Fruit fly (Drosophila melanogaster) whole organism, embryonic: ENCODE measurements around the gene CG5516.

Experiments
- Aef1 ChIP-seq: fragments of 200-800 bp; sonication (Bioruptor generic); IDR thresholded peaks from 3 replicates; pipeline ENCODE4 v1.3.6; 2022; ENCODE audit warnings: missing biosample characterization, missing genetic modification characterization
- Atf-2 ChIP-seq: fragments of 200-800 bp; sonication (Bioruptor generic); optimal IDR thresholded peaks from 2 replicates; lab custom pipeline; 2016; ENCODE audit warnings: missing biosample characterization, missing genetic modification characterization
- CG10321 ChIP-seq: fragments of 200-800 bp; sonication (Bioruptor generic); IDR thresholded peaks from 2 replicates; pipeline ENCODE4 v1.3.6; 2022; ENCODE audit warnings: missing biosample characterization, missing genetic modification characterization
- CG10543 ChIP-seq: fragments of 200-800 bp; sonication (Bioruptor generic); optimal IDR thresholded peaks from 3 replicates; lab custom pipeline; 2017; ENCODE audit warnings: missing biosample characterization, mild to moderate bottlenecking, missing genetic modification characterization, moderate library complexity
- CG11085 ChIP-seq: fragments of 200-800 bp; sonication (Bioruptor generic); IDR thresholded peaks from 2 replicates; pipeline ENCODE4 v1.3.6; 2022; ENCODE audit warnings: missing biosample characterization, missing genetic modification characterization
- CG11247 ChIP-seq: fragments of 200-800 bp; sonication (Bioruptor generic); IDR thresholded peaks from 2 replicates; pipeline ENCODE4 v1.3.6; 2022; ENCODE audit warnings: missing biosample characterization, missing genetic modification characterization
- CG13775 ChIP-seq: fragments of 200-800 bp; sonication (Bioruptor generic); optimal IDR thresholded peaks from 3 replicates; lab custom pipeline; 2017; ENCODE audit warnings: missing biosample characterization, mild to moderate bottlenecking, missing genetic modification characterization
- CG15073 ChIP-seq: fragments of 200-800 bp; sonication (Bioruptor generic); optimal IDR thresholded peaks from 2 replicates; lab custom pipeline; 2016; ENCODE audit warnings: missing biosample characterization, missing genetic modification characterization
- CG18764 ChIP-seq: fragments of 200-800 bp; sonication (Bioruptor generic); optimal IDR thresholded peaks from 3 replicates; lab custom pipeline; 2016; ENCODE audit warnings: missing biosample characterization, missing genetic modification characterization
- CG31224 ChIP-seq: fragments of 200-800 bp; sonication (Bioruptor generic); IDR thresholded peaks from 2 replicates; pipeline ENCODE4 v1.3.6; 2022; ENCODE audit warnings: missing biosample characterization, missing genetic modification characterization
- CG31365 ChIP-seq: fragments of 200-800 bp; sonication (Bioruptor generic); optimal IDR thresholded peaks from 2 replicates; lab custom pipeline; 2018; ENCODE audit warnings: missing biosample characterization, mild to moderate bottlenecking, missing genetic modification characterization
- CG32532 ChIP-seq: fragments of 200-800 bp; sonication (Bioruptor generic); IDR thresholded peaks from 2 replicates; pipeline ENCODE4 v1.3.6; 2022; ENCODE audit warnings: missing biosample characterization, missing genetic modification characterization
- CG3281 ChIP-seq: fragments of 200-800 bp; sonication (Bioruptor generic); optimal IDR thresholded peaks from 3 replicates; lab custom pipeline; 2017; ENCODE audit warnings: missing biosample characterization, mild to moderate bottlenecking, missing genetic modification characterization
- CG34224 ChIP-seq: fragments of 200-800 bp; sonication (Bioruptor generic); IDR thresholded peaks from 3 replicates; pipeline ENCODE4 v1.3.6; 2022; ENCODE audit warnings: missing biosample characterization, missing genetic modification characterization; ENCODE audit not compliant: partially characterized antibody
- CG34376 ChIP-seq: fragments of 200-800 bp; sonication (Bioruptor generic); optimal IDR thresholded peaks from 2 replicates; lab custom pipeline; 2018; ENCODE audit warnings: missing biosample characterization, mild to moderate bottlenecking, missing genetic modification characterization
- CG3995 ChIP-seq: fragments of 200-800 bp; sonication (Bioruptor generic); optimal IDR thresholded peaks from 3 replicates; lab custom pipeline; 2016; ENCODE audit warnings: missing biosample characterization, missing genetic modification characterization
- CG43689 ChIP-seq: fragments of 200-800 bp; sonication (Bioruptor generic); IDR thresholded peaks from 2 replicates; pipeline ENCODE4 v1.3.6; 2022; ENCODE audit warnings: missing biosample characterization, missing genetic modification characterization
- CG5180 ChIP-seq: fragments of 200-800 bp; sonication (Bioruptor generic); optimal IDR thresholded peaks from 3 replicates; lab custom pipeline; 2017; ENCODE audit warnings: missing biosample characterization, missing genetic modification characterization, mild to moderate bottlenecking, moderate library complexity, missing genetic modification reagents
- CG7271 ChIP-seq: fragments of 200-800 bp; sonication (Bioruptor generic); optimal IDR thresholded peaks from 2 replicates; lab custom pipeline; 2018; ENCODE audit warnings: missing biosample characterization, mild to moderate bottlenecking, missing genetic modification characterization, moderate library complexity
- CG8281 ChIP-seq: fragments of 200-800 bp; sonication (Bioruptor generic); optimal IDR thresholded peaks from 2 replicates; lab custom pipeline; 2018; ENCODE audit warnings: missing biosample characterization, mild to moderate bottlenecking, missing genetic modification characterization, moderate library complexity
- CkIIα-i1 ChIP-seq: fragments of 200-800 bp; sonication (Bioruptor generic); IDR thresholded peaks from 2 replicates; pipeline ENCODE4 v1.3.6; 2022; ENCODE audit warnings: missing biosample characterization, missing genetic modification characterization
- D ChIP-seq, 2 experiments: fragments of 200-800 bp in 1 of 2; fragments of >200 bp in 1 of 2; sonication (Bioruptor generic) in 1 of 2; optimal IDR thresholded peaks; 2 replicates in 1 of 2; 3 replicates in 1 of 2; lab custom pipeline; 2017; ENCODE audit warnings: mild to moderate bottlenecking in 1 of 2, missing biosample characterization in 1 of 2, missing genetic modification characterization in 1 of 2, missing genetic modification reagents in 1 of 2
- HLH3B ChIP-seq: fragments of 200-800 bp; sonication (Bioruptor generic); IDR thresholded peaks from 2 replicates; pipeline ENCODE4 v1.3.6; 2022; ENCODE audit warnings: missing biosample characterization, missing genetic modification characterization
- HLH4C ChIP-seq: fragments of 200-800 bp; sonication (Bioruptor generic); IDR thresholded peaks from 3 replicates; pipeline ENCODE4 v1.3.6; 2022; ENCODE audit warnings: missing biosample characterization, missing genetic modification characterization; ENCODE audit not compliant: partially characterized antibody
- Hsf ChIP-seq: fragments of 200-800 bp; sonication (Bioruptor generic); optimal IDR thresholded peaks from 3 replicates; lab custom pipeline; 2016; ENCODE audit warnings: missing biosample characterization, missing genetic modification characterization
- Mad ChIP-seq: fragments of 200-800 bp; sonication (Bioruptor generic); optimal IDR thresholded peaks from 2 replicates; lab custom pipeline; 2016; ENCODE audit warnings: missing biosample characterization, missing genetic modification characterization
- Nf-YA ChIP-seq: fragments of 200-800 bp; sonication (Bioruptor generic); IDR thresholded peaks from 2 replicates; pipeline ENCODE4 v1.3.6; 2022; ENCODE audit warnings: missing biosample characterization, missing genetic modification characterization
- Ravus ChIP-seq: fragments of 200-800 bp; sonication (Bioruptor generic); IDR thresholded peaks from 2 replicates; pipeline ENCODE4 v1.3.6; 2022; ENCODE audit warnings: missing biosample characterization, missing genetic modification characterization
- Ssrp ChIP-seq: fragments of 200-800 bp; sonication (Bioruptor generic); optimal IDR thresholded peaks from 2 replicates; lab custom pipeline; 2018; ENCODE audit warnings: missing biosample characterization, mild to moderate bottlenecking, missing genetic modification characterization, moderate library complexity
- ase ChIP-seq: fragments of 200-800 bp; sonication (Bioruptor generic); IDR thresholded peaks from 3 replicates; pipeline ENCODE4 v1.3.6; 2022; ENCODE audit warnings: missing biosample characterization, missing genetic modification characterization
- btn ChIP-seq: fragments of 200-800 bp; sonication (Bioruptor generic); optimal IDR thresholded peaks from 2 replicates; lab custom pipeline; 2016; ENCODE audit warnings: missing biosample characterization, missing genetic modification characterization
- cas ChIP-seq: fragments of 200-800 bp; sonication (Bioruptor generic); IDR thresholded peaks from 2 replicates; pipeline ENCODE4 v1.3.6; 2022; ENCODE audit warnings: missing biosample characterization, missing genetic modification characterization
- crc ChIP-seq: fragments of 200-800 bp; sonication (Bioruptor generic); optimal IDR thresholded peaks from 2 replicates; lab custom pipeline; 2016; ENCODE audit warnings: missing biosample characterization, missing genetic modification characterization
- croc ChIP-seq: fragments of 200-800 bp; sonication (Bioruptor generic); conservative IDR thresholded peaks from 3 replicates; pipeline ENCODE4 v1.3.6; 2022; ENCODE audit warnings: missing biosample characterization, missing genetic modification characterization
- disco-r ChIP-seq: fragments of 200-800 bp; sonication (Bioruptor generic); optimal IDR thresholded peaks from 2 replicates; lab custom pipeline; 2016; ENCODE audit warnings: missing biosample characterization, missing genetic modification characterization
- fd96Cb ChIP-seq: fragments of 200-800 bp; sonication (Bioruptor generic); optimal IDR thresholded peaks from 2 replicates; lab custom pipeline; 2018; ENCODE audit warnings: missing biosample characterization, mild to moderate bottlenecking, missing genetic modification characterization, moderate library complexity
- h ChIP-seq: fragments of >200 bp; optimal IDR thresholded peaks from 2 replicates; lab custom pipeline; 2017
- her ChIP-seq: fragments of 200-800 bp; sonication (Bioruptor generic); optimal IDR thresholded peaks from 2 replicates; lab custom pipeline; 2016; ENCODE audit warnings: missing biosample characterization, missing genetic modification characterization
- jing ChIP-seq: fragments of 200-800 bp; sonication (Bioruptor generic); optimal IDR thresholded peaks from 2 replicates; lab custom pipeline; 2018; ENCODE audit warnings: missing biosample characterization, mild to moderate bottlenecking, missing genetic modification characterization
- lola ChIP-seq, 3 experiments: fragments of >200 bp in 2 of 3; fragments of 200-800 bp in 1 of 3; sonication (Bioruptor generic) in 1 of 3; optimal IDR thresholded peaks; 2 replicates each; lab custom pipeline; 2017 to 2019; ENCODE audit warnings: missing biosample characterization in 3 of 3, missing genetic modification characterization in 3 of 3, mild to moderate bottlenecking in 1 of 3, moderate library complexity in 1 of 3
- otp ChIP-seq: fragments of 200-800 bp; sonication (Bioruptor generic); IDR thresholded peaks from 3 replicates; pipeline ENCODE4, ENCODE4 v1.3.6; 2022; ENCODE audit warnings: missing biosample characterization, missing genetic modification characterization
- peb ChIP-seq: fragments of 200-800 bp; sonication (Bioruptor generic); IDR thresholded peaks from 2 replicates; pipeline ENCODE4 v1.3.6; 2022; ENCODE audit warnings: missing biosample characterization, missing genetic modification characterization
- pho ChIP-seq: fragments of 200-800 bp; sonication (Bioruptor generic); optimal IDR thresholded peaks from 2 replicates; lab custom pipeline; 2016; ENCODE audit warnings: missing biosample characterization, missing genetic modification characterization
- pros ChIP-seq: fragments of 200-800 bp; sonication (Bioruptor generic); optimal IDR thresholded peaks from 3 replicates; lab custom pipeline; 2019; ENCODE audit warnings: missing biosample characterization, mild to moderate bottlenecking, missing genetic modification characterization, moderate library complexity
- run ChIP-seq: fragments of 200-800 bp; sonication (Bioruptor generic); optimal IDR thresholded peaks from 3 replicates; lab custom pipeline; 2018; ENCODE audit warnings: missing biosample characterization, mild to moderate bottlenecking, missing genetic modification characterization
- scrt ChIP-seq: fragments of 200-800 bp; sonication (Bioruptor generic); optimal IDR thresholded peaks from 2 replicates; lab custom pipeline; 2018; ENCODE audit warnings: missing biosample characterization, mild to moderate bottlenecking, missing genetic modification characterization, moderate library complexity
- shn ChIP-seq: fragments of 200-800 bp; sonication (Bioruptor generic); optimal IDR thresholded peaks from 3 replicates; lab custom pipeline; 2016; ENCODE audit warnings: missing biosample characterization, missing genetic modification characterization
- sug ChIP-seq: fragments of 200-800 bp; optimal IDR thresholded peaks from 2 replicates; lab custom pipeline; 2019; ENCODE audit warnings: missing biosample characterization, mild to moderate bottlenecking, missing genetic modification characterization, moderate library complexity
- tap ChIP-seq: fragments of 200-800 bp; optimal IDR thresholded peaks from 3 replicates; lab custom pipeline; 2019; ENCODE audit warnings: missing biosample characterization, mild to moderate bottlenecking, missing genetic modification characterization, moderate library complexity
- tup ChIP-seq: fragments of 200-800 bp; sonication (Bioruptor generic); optimal IDR thresholded peaks from 2 replicates; lab custom pipeline; 2016; ENCODE audit warnings: missing biosample characterization, mild to moderate bottlenecking, missing genetic modification characterization, moderate library complexity
- zfh2 ChIP-seq: fragments of 200-800 bp; sonication (Bioruptor generic); optimal IDR thresholded peaks from 2 replicates; lab custom pipeline; 2016; ENCODE audit warnings: missing biosample characterization, missing genetic modification characterization

CG5516 gene

DNA sequence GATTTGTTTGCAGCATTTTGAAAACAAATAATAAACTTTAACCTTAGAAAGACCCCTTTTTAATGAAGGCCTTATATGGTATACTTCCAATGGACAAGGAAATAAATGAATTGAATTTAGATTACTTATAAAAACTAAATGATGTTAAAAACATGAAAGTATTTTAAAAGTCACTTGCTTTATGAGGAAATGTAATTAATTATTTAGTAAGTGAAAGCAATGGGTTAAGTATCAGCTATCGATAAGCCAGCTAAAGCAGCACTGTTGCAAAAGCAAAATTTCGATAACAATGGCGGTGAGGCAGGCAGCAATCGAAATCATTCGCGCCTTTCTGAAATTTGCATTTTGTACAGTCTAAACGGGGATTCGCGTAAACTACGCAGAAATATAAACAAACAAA is 1.5 kb downstream of the CG5516 start, which contains the start of the genes CG32856 and Rbf2 (continued):
- TF ChIP-seq fd96Cb (tag; lab: Kevin White, UChicago) (no peak), CG7271 (tag; lab: Kevin White, UChicago) (no peak), Nf-YA (GFP tag; lab: Robert Waterston, UW) (no peak), CG10321 (GFP tag; lab: Robert Waterston, UW) (no peak), scrt (GFP tag; lab: Kevin White, UChicago) (no peak), Aef1 (no peak; the same call in 1 of the 3 replicates), CG3995 (GFP tag; lab: Kevin White, UChicago) (peak; percentile 87), CG15073 (GFP tag; lab: Kevin White, UChicago) (peak; percentile 4), sug (peak; percentile 90), CG34224 (peak; percentile 75), zfh2 (GFP tag; lab: Kevin White, UChicago) (peak; percentile 87), CG11085 (GFP tag; lab: Robert Waterston, UW) (no peak), Atf-2 (GFP tag; lab: Kevin White, UChicago) (peak; percentile 76), Ssrp (tag; lab: Kevin White, UChicago) (peak; percentile 87), CG11247 (GFP tag; lab: Robert Waterston, UW) (no peak), lola (GFP tag; optimal IDR thresholded peaks at IDR 0.05; lab: Kevin White, UChicago) (peak in 1 of 3 experiments; percentile 76), tup (GFP tag; lab: Kevin White, UChicago) (peak; percentile 57), Mad (GFP tag; lab: Kevin White, UChicago) (peak; percentile 67), HLH4C (peak; percentile 92), croc (GFP tag; lab: Robert Waterston, UW) (no peak), crc (peak; percentile 70), CG13775 (GFP tag; lab: Kevin White, UChicago) (peak; percentile 75), CG5180 (GFP tag; lab: Kevin White, UChicago) (no peak), CG34376 (GFP tag; lab: Kevin White, UChicago) (no peak), HLH3B (GFP tag; lab: Robert Waterston, UW) (no peak), jing (GFP tag; lab: Kevin White, UChicago) (peak; percentile 49), otp (GFP tag; lab: Robert Waterston, UW) (no peak; the same call in 2 of the 3 replicates), CkIIα-i1 (GFP tag; lab: Robert Waterston, UW) (no peak), CG8281 (no peak), her (peak; percentile 73), CG18764 (no peak), cas (GFP tag; lab: Robert Waterston, UW) (peak; percentile 50; the same call in 1 of the 2 replicates), CG32532 (GFP tag; lab: Robert Waterston, UW) (no peak), pho (peak; percentile 83), shn (GFP tag; lab: Kevin White, UChicago) (peak; percentile 64), Ravus (GFP tag; lab: Robert Waterston, UW) (no peak; the same call in 1 of the 2 replicates), CG10543 (GFP tag; lab: Kevin White, UChicago) (no peak), btn (GFP tag; lab: Kevin White, UChicago) (no peak), CG3281 (GFP tag; lab: Kevin White, UChicago) (no peak), pros (GFP tag; lab: Kevin White, UChicago) (no peak), ase (no peak), D (optimal IDR thresholded peaks at IDR 0.05; lab: Kevin White, UChicago) (no peak), D (GFP tag; optimal IDR thresholded peaks at IDR 0.05; lab: Kevin White, UChicago) (no peak), Hsf (GFP tag; lab: Kevin White, UChicago) (peak; percentile 91), disco-r (GFP tag; lab: Kevin White, UChicago) (peak; percentile 46), CG31365 (tag; lab: Kevin White, UChicago) (no peak), CG43689 (GFP tag; lab: Robert Waterston, UW) (0 out of 2 replicates have a peak, but pooled peaks have one; percentile 4), run (tag; lab: Kevin White, UChicago) (peak; percentile 64), tap (tag; lab: Kevin White, UChicago) (no peak), peb (GFP tag; lab: Robert Waterston, UW) (no peak), CG31224 (GFP tag; lab: Robert Waterston, UW) (no peak), h (lab: Kevin White, UChicago) (no peak)
